Fruit fly (Drosophila melanogaster): ENCODE data around the gene CG31674.

Gene CG31674

DNA sequence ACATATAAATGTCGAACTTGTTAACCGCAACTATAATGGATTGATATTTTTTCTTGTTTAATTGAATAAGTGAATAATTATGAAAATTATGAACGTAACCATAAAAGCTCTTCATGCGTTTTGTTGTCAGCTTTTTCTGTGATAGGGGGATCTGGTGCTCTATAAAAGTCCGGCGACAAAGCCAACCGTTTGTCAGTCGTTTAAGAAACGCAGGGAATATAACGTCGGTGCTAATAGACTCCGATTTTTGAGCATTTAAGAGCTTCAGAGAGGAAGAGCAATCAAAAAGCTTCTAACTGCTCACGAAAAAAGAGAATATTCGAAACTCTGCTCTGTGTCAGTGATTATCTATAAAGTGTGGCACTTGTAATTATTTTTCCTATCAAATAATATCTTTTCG lies at the start of gene CG31674 (continued):
- TF ChIP-seq Jarid2 (GFP tag; optimal IDR thresholded peaks at IDR 0.05) (peak; percentile 51), jing (GFP tag; optimal IDR thresholded peaks at IDR 0.05) (no peak), HHEX (GFP tag; optimal IDR thresholded peaks at IDR 0.05) (no peak), eyg (GFP tag; optimal IDR thresholded peaks at IDR 0.05) (no peak), HLH54F (GFP tag; optimal IDR thresholded peaks at IDR 0.05) (no peak), tx (GFP tag; optimal IDR thresholded peaks at IDR 0.05) (no peak), chinmo (GFP tag; IDR thresholded peaks at IDR 0.05; ENCODE audit: partially characterized antibody) (peak; percentile 94; the same call in 2 of the 4 replicates), CG15269 (tag; optimal IDR thresholded peaks at IDR 0.05) (peak; percentile 22), CG15601 (tag; optimal IDR thresholded peaks at IDR 0.05) (peak; percentile 6), grau (tag; optimal IDR thresholded peaks at IDR 0.05) (no peak), bigmax (GFP tag; optimal IDR thresholded peaks at IDR 0.05) (peak; percentile 5)

dm6 chr2L:20783044-20783443 lies 48.0 kb upstream of the CG31674 start:
- peak; percentile 50 for TF ChIP-seq CG15479 (GFP tag; optimal IDR thresholded peaks at IDR 0.05)
- 0 out of 3 replicates have a peak, but pooled peaks have one; percentile 21 for TF ChIP-seq CG2199 (GFP tag; IDR thresholded peaks at IDR 0.05)
- TF ChIP-seq CG14710 (tag; optimal IDR thresholded peaks at IDR 0.05), result no peak
- TF ChIP-seq Awh (GFP tag; IDR thresholded peaks at IDR 0.05), result 0 out of 2 replicates have a peak, but pooled peaks have one; percentile 12
- TF ChIP-seq sug (tag; optimal IDR thresholded peaks at IDR 0.05), result peak; percentile 7
- no peak for TF ChIP-seq al (GFP tag; IDR thresholded peaks at IDR 0.05)
- 0 out of 2 replicates have a peak, but pooled peaks have one; percentile 19 for TF ChIP-seq Atf6 (GFP tag; IDR thresholded peaks at IDR 0.05)
- 0 out of 3 replicates have a peak, but pooled peaks have one; percentile 33 for TF ChIP-seq zfh1 (GFP tag; IDR thresholded peaks at IDR 0.05)
- TF ChIP-seq ash1 (GFP tag; optimal IDR thresholded peaks at IDR 0.05), result peak; percentile 81
- TF ChIP-seq tll (GFP tag; optimal IDR thresholded peaks at IDR 0.05), result peak in 1 of 2 experiments; percentile 60
- peak; percentile 26 for TF ChIP-seq hth (optimal IDR thresholded peaks at IDR 0.05)
- TF ChIP-seq CG3847 (GFP tag; IDR thresholded peaks at IDR 0.05), result 0 out of 2 replicates have a peak, but pooled peaks have one; percentile 18
- TF ChIP-seq emc (GFP tag; optimal IDR thresholded peaks at IDR 0.05), result no peak
- no peak for TF ChIP-seq sim (GFP tag; IDR thresholded peaks at IDR 0.05)
- TF ChIP-seq pfk (GFP tag; optimal IDR thresholded peaks at IDR 0.05), result no peak
- TF ChIP-seq cad (GFP tag; optimal IDR thresholded peaks at IDR 0.05), result peak; percentile 33
- no peak for TF ChIP-seq Trl (optimal IDR thresholded peaks at IDR 0.05)
- no peak for TF ChIP-seq Trl (GFP tag; optimal IDR thresholded peaks at IDR 0.05)
- no peak for TF ChIP-seq CG4328 (GFP tag; optimal IDR thresholded peaks at IDR 0.05)
- TF ChIP-seq pan (optimal IDR thresholded peaks at IDR 0.05), result no peak
- TF ChIP-seq pan (GFP tag; optimal IDR thresholded peaks at IDR 0.05 in 1 of 2, IDR thresholded peaks at IDR 0.05 in 1 of 2), result peak in 1 of 2 experiments; percentile 79
- TF ChIP-seq seq (GFP tag; IDR thresholded peaks at IDR 0.05), result 0 out of 2 replicates have a peak, but pooled peaks have one; percentile 20
- peak; percentile 35; the same call in 1 of the 3 replicates for TF ChIP-seq CG34422 (GFP tag; IDR thresholded peaks at IDR 0.05)
- no peak for TF ChIP-seq CG11085 (GFP tag; IDR thresholded peaks at IDR 0.05)
- no peak for TF ChIP-seq CG1233 (GFP tag; optimal IDR thresholded peaks at IDR 0.05)
- TF ChIP-seq gcm (GFP tag; optimal IDR thresholded peaks at IDR 0.05), result peak; percentile 35
- TF ChIP-seq psq (GFP tag; optimal IDR thresholded peaks at IDR 0.05), result peak; percentile 93
- TF ChIP-seq lbe (GFP tag; optimal IDR thresholded peaks at IDR 0.05), result no peak
- TF ChIP-seq ara (GFP tag; IDR thresholded peaks at IDR 0.05), result 0 out of 2 replicates have a peak, but pooled peaks have one; percentile 27
- TF ChIP-seq lov (optimal IDR thresholded peaks at IDR 0.05), result no peak
- TF ChIP-seq lov (GFP tag; IDR thresholded peaks at IDR 0.05), result no peak
- peak; percentile 40 for TF ChIP-seq sens (GFP tag)
- TF ChIP-seq stwl (tag; optimal IDR thresholded peaks at IDR 0.05), result no peak
- TF ChIP-seq CG4360 (GFP tag; IDR thresholded peaks at IDR 0.05), result peak; percentile 98
- TF ChIP-seq sob (GFP tag; IDR thresholded peaks at IDR 0.05), result peak; percentile 7; the same call in 1 of the 2 replicates
- peak; percentile 44 for TF ChIP-seq HLHmδ (GFP tag; optimal IDR thresholded peaks at IDR 0.05)
- peak; percentile 68; the same call in 1 of the 3 replicates for TF ChIP-seq z (GFP tag; IDR thresholded peaks at IDR 0.05)
- TF ChIP-seq grn (GFP tag; optimal IDR thresholded peaks at IDR 0.05), result peak; percentile 73
- peak; percentile 87 for TF ChIP-seq Deaf1 (tag; optimal IDR thresholded peaks at IDR 0.05)
- no peak for TF ChIP-seq CG9876 (GFP tag; optimal IDR thresholded peaks at IDR 0.05)

Measured in whole organism, embryonic.